Fruit fly (Drosophila melanogaster) whole organism, embryonic: Measurements from ENCODE around the gene CG7304.

Experiments used
- CG2129 ChIP-seq: fragments of 200-800 bp; sonication (Bioruptor generic); IDR thresholded peaks from 2 replicates; pipeline ENCODE4 v1.3.6; 2022; ENCODE audit warnings: missing biosample characterization, missing genetic modification characterization; ENCODE audit not compliant: partially characterized antibody
- CG34376 ChIP-seq: fragments of 200-800 bp; sonication (Bioruptor generic); optimal IDR thresholded peaks from 2 replicates; lab custom pipeline; 2018; ENCODE audit warnings: missing biosample characterization, mild to moderate bottlenecking, missing genetic modification characterization
- Optix ChIP-seq: fragments of 200-800 bp; sonication (Bioruptor generic); IDR thresholded peaks from 3 replicates; pipeline ENCODE4 v1.3.6; 2022; ENCODE audit warnings: missing biosample characterization, missing genetic modification characterization

DNA sequence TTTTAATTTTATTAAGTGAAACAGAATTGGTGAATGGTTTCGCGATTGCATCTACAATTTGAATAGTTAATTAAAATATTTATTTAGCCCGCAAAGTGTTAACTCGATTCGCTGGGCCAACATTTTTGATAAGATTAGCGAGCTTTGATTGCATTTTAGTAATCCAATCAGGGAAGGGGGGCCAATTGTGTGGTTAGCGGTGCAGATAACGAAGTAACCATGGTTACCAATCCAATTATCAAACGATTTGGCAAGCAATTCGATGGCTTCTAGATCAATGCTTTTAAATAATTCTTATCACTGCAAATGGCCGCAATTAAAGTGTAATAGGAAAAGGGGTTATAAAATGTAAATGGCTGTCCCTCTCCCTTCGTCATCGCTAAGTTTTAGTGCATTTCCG lies 12.9 kb downstream of the CG7304 start:
- TF ChIP-seq CG2129 (GFP tag; lab: Robert Waterston, UW) (no peak), CG34376 (GFP tag; lab: Kevin White, UChicago) (no peak), Optix (GFP tag; lab: Robert Waterston, UW) (no peak)
